Fruit fly (Drosophila melanogaster) whole organism, embryonic: ENCODE measurements around the gene CG18281.

Source experiments
- BEAF-32 ChIP-seq: fragments of 200-800 bp; sonication (Bioruptor generic); optimal IDR thresholded peaks from 3 replicates; lab custom pipeline; 2017; ENCODE audit warnings: missing biosample characterization, missing genetic modification characterization, mild to moderate bottlenecking, moderate library complexity, missing genetic modification reagents
- Bdp1 ChIP-seq: fragments of 200-800 bp; sonication (Bioruptor generic); optimal IDR thresholded peaks from 3 replicates; lab custom pipeline; 2016; ENCODE audit warnings: missing biosample characterization, missing genetic modification characterization
- BtbVII ChIP-seq: fragments of 200-800 bp; sonication (Bioruptor generic); optimal IDR thresholded peaks from 3 replicates; lab custom pipeline; 2017; ENCODE audit warnings: missing biosample characterization, mild to moderate bottlenecking, missing genetic modification characterization
- CG10543 ChIP-seq: fragments of 200-800 bp; sonication (Bioruptor generic); optimal IDR thresholded peaks from 3 replicates; lab custom pipeline; 2017; ENCODE audit warnings: missing biosample characterization, mild to moderate bottlenecking, missing genetic modification characterization, moderate library complexity
- CG10654 ChIP-seq: fragments of 200-800 bp; sonication (Bioruptor generic); optimal IDR thresholded peaks from 2 replicates; lab custom pipeline; 2016; ENCODE audit warnings: missing biosample characterization, missing genetic modification characterization
- CG10979 ChIP-seq: fragments of 200-800 bp; sonication (Bioruptor generic); optimal IDR thresholded peaks from 2 replicates; lab custom pipeline; 2018; ENCODE audit warnings: missing biosample characterization, mild to moderate bottlenecking, missing genetic modification characterization, moderate library complexity
- CG11696 ChIP-seq: fragments of 200-800 bp; sonication (Bioruptor generic); IDR thresholded peaks from 2 replicates; pipeline ENCODE4 v1.3.6; 2022; ENCODE audit warnings: missing biosample characterization, missing genetic modification characterization
- CG12219 ChIP-seq: fragments of 200-800 bp; sonication (Bioruptor generic); optimal IDR thresholded peaks from 3 replicates; lab custom pipeline; 2018; ENCODE audit warnings: missing biosample characterization, mild to moderate bottlenecking, missing genetic modification characterization
- CG13123 ChIP-seq: fragments of 200-800 bp; sonication (Bioruptor generic); optimal IDR thresholded peaks from 2 replicates; lab custom pipeline; 2016; ENCODE audit warnings: missing biosample characterization, missing genetic modification characterization
- CG15601 ChIP-seq: fragments of 200-800 bp; sonication (Bioruptor generic); optimal IDR thresholded peaks from 3 replicates; lab custom pipeline; 2019; ENCODE audit warnings: missing biosample characterization, mild to moderate bottlenecking, missing genetic modification characterization, moderate library complexity
- CG16779 ChIP-seq: fragments of 200-800 bp; sonication (Bioruptor generic); IDR thresholded peaks from 2 replicates; pipeline ENCODE4 v1.3.6; 2022; ENCODE audit warnings: missing biosample characterization, missing genetic modification characterization
- CG17829 ChIP-seq: fragments of 200-800 bp; optimal IDR thresholded peaks from 2 replicates; lab custom pipeline; 2019; ENCODE audit warnings: missing biosample characterization, mild to moderate bottlenecking, missing genetic modification characterization, moderate library complexity
- CG18764 ChIP-seq: fragments of 200-800 bp; sonication (Bioruptor generic); optimal IDR thresholded peaks from 3 replicates; lab custom pipeline; 2016; ENCODE audit warnings: missing biosample characterization, missing genetic modification characterization
- CG30020 ChIP-seq: fragments of 200-800 bp; optimal IDR thresholded peaks from 2 replicates; lab custom pipeline; 2019; ENCODE audit warnings: missing biosample characterization, mild to moderate bottlenecking, missing genetic modification characterization, moderate library complexity
- CG32767 ChIP-seq: fragments of 200-800 bp; sonication (Bioruptor generic); IDR thresholded peaks from 2 replicates; pipeline ENCODE4 v1.3.6; 2022; ENCODE audit warnings: missing biosample characterization, missing genetic modification characterization
- CG3847 ChIP-seq: fragments of 200-800 bp; sonication (Bioruptor generic); IDR thresholded peaks from 2 replicates; pipeline ENCODE4 v1.3.6; 2022; ENCODE audit warnings: missing biosample characterization, missing genetic modification characterization
- CG6654 ChIP-seq: fragments of 200-800 bp; sonication (Bioruptor generic); optimal IDR thresholded peaks from 2 replicates; lab custom pipeline; 2017; ENCODE audit warnings: missing biosample characterization, mild to moderate bottlenecking, missing genetic modification characterization
- CG7745 ChIP-seq: fragments of 200-800 bp; sonication (Bioruptor generic); optimal IDR thresholded peaks from 2 replicates; lab custom pipeline; 2018; ENCODE audit warnings: missing biosample characterization, mild to moderate bottlenecking, missing genetic modification characterization, moderate library complexity
- CG7987 ChIP-seq: fragments of 200-800 bp; sonication (Bioruptor generic); optimal IDR thresholded peaks from 2 replicates; lab custom pipeline; 2018; ENCODE audit warnings: missing biosample characterization, mild to moderate bottlenecking, missing genetic modification characterization, moderate library complexity
- CG9932 ChIP-seq: fragments of 200-800 bp; sonication (Bioruptor generic); IDR thresholded peaks from 2 replicates; pipeline ENCODE4 v1.3.6; 2022; ENCODE audit warnings: missing biosample characterization, missing genetic modification characterization
- Hmx ChIP-seq: fragments of 200-800 bp; sonication (Bioruptor generic); optimal IDR thresholded peaks from 2 replicates; lab custom pipeline; 2016; ENCODE audit warnings: missing biosample characterization, missing genetic modification characterization
- Hr3 ChIP-seq: fragments of 200-800 bp; sonication (Bioruptor generic); optimal IDR thresholded peaks from 3 replicates; lab custom pipeline; 2016; ENCODE audit warnings: missing biosample characterization, missing genetic modification characterization
- Mes4 ChIP-seq: fragments of 200-800 bp; sonication (Bioruptor generic); optimal IDR thresholded peaks from 2 replicates; lab custom pipeline; 2016; ENCODE audit warnings: missing biosample characterization, missing genetic modification characterization
- NFAT ChIP-seq: fragments of 200-800 bp; sonication (Bioruptor generic); IDR thresholded peaks from 2 replicates; pipeline ENCODE4 v1.3.6; 2022; ENCODE audit warnings: missing biosample characterization, missing genetic modification characterization
- NfI ChIP-seq: fragments of 200-800 bp; sonication (Bioruptor generic); optimal IDR thresholded peaks from 3 replicates; lab custom pipeline; 2018; ENCODE audit warnings: missing biosample characterization, mild to moderate bottlenecking, missing genetic modification characterization, moderate library complexity
- Optix ChIP-seq: fragments of 200-800 bp; sonication (Bioruptor generic); IDR thresholded peaks from 3 replicates; pipeline ENCODE4 v1.3.6; 2022; ENCODE audit warnings: missing biosample characterization, missing genetic modification characterization
- Ptx1 ChIP-seq: fragments of 200-800 bp; sonication (Bioruptor generic); IDR thresholded peaks from 2 replicates; pipeline ENCODE4 v1.3.6; 2022; ENCODE audit warnings: missing biosample characterization, missing genetic modification characterization
- Sin3A ChIP-seq: fragments of >200 bp; optimal IDR thresholded peaks from 2 replicates; lab custom pipeline; 2018
- Sry-β ChIP-seq: fragments of 200-800 bp; sonication (Bioruptor generic); optimal IDR thresholded peaks from 2 replicates; lab custom pipeline; 2018; ENCODE audit warnings: missing biosample characterization, mild to moderate bottlenecking, missing genetic modification characterization, moderate library complexity
- Xbp1 ChIP-seq: fragments of 200-800 bp; sonication (Bioruptor generic); optimal IDR thresholded peaks from 3 replicates; lab custom pipeline; 2016; ENCODE audit warnings: missing biosample characterization, mild to moderate bottlenecking, missing genetic modification characterization
- YL-1 ChIP-seq: fragments of 200-800 bp; sonication (Bioruptor generic); optimal IDR thresholded peaks from 3 replicates; lab custom pipeline; 2017; ENCODE audit warnings: missing biosample characterization, mild to moderate bottlenecking, missing genetic modification characterization
- amos ChIP-seq: fragments of 200-800 bp; sonication (Bioruptor generic); IDR thresholded peaks from 2 replicates; pipeline ENCODE4 v1.3.6; 2022; ENCODE audit warnings: missing biosample characterization, missing genetic modification characterization; ENCODE audit not compliant: partially characterized antibody
- aop ChIP-seq: fragments of 200-800 bp; sonication (Bioruptor generic); IDR thresholded peaks from 2 replicates; pipeline ENCODE4 v1.3.6; 2022; ENCODE audit warnings: missing biosample characterization, missing genetic modification characterization
- danr ChIP-seq: fragments of 200-800 bp; sonication (Bioruptor generic); IDR thresholded peaks from 2 replicates; pipeline ENCODE4 v1.3.6; 2022; ENCODE audit warnings: missing biosample characterization, missing genetic modification characterization
- dati ChIP-seq: fragments of 200-800 bp; sonication (Bioruptor generic); IDR thresholded peaks from 2 replicates; pipeline ENCODE4 v1.3.6; 2022; ENCODE audit warnings: missing biosample characterization, missing genetic modification characterization
- gcm2 ChIP-seq: fragments of 200-800 bp; sonication (Bioruptor generic); optimal IDR thresholded peaks from 2 replicates; lab custom pipeline; 2016; ENCODE audit warnings: missing biosample characterization, missing genetic modification characterization
- hb ChIP-seq: fragments of 200-800 bp; sonication (Bioruptor generic); IDR thresholded peaks from 3 replicates; pipeline ENCODE4 v1.3.6; 2022; ENCODE audit warnings: missing biosample characterization, missing genetic modification characterization; ENCODE audit not compliant: partially characterized antibody
- jigr1 ChIP-seq: fragments of 200-800 bp; sonication (Bioruptor generic); IDR thresholded peaks from 3 replicates; pipeline ENCODE4 v1.3.6; 2022; ENCODE audit warnings: missing biosample characterization, missing genetic modification characterization
- mam ChIP-seq: fragments of 200-800 bp; sonication (Bioruptor generic); optimal IDR thresholded peaks from 3 replicates; lab custom pipeline; 2016; ENCODE audit warnings: missing biosample characterization, missing genetic modification characterization
- mirr ChIP-seq: fragments of 200-800 bp; sonication (Bioruptor generic); optimal IDR thresholded peaks from 3 replicates; lab custom pipeline; 2018; ENCODE audit warnings: missing biosample characterization, mild to moderate bottlenecking, missing genetic modification characterization
- mld ChIP-seq: fragments of 200-800 bp; sonication (Bioruptor generic); IDR thresholded peaks from 3 replicates; pipeline ENCODE4 v1.3.6; 2022; ENCODE audit warnings: missing biosample characterization, missing genetic modification characterization; ENCODE audit not compliant: partially characterized antibody
- prd ChIP-seq, 3 experiments: fragments of >200 bp in 2 of 3; fragments of 200-800 bp in 1 of 3; sonication (Bioruptor generic) in 1 of 3; optimal IDR thresholded peaks in 2 of 3; IDR thresholded peaks in 1 of 3; 2 replicates in 2 of 3; 3 replicates in 1 of 3; pipeline versions ENCODE4 v1.3.6 to Lab custom; 2017 to 2022; ENCODE audit warnings: missing biosample characterization in 1 of 3, missing genetic modification characterization in 1 of 3
- pzg ChIP-seq: fragments of 200-800 bp; sonication (Bioruptor generic); optimal IDR thresholded peaks from 3 replicates; lab custom pipeline; 2018; ENCODE audit warnings: missing biosample characterization, mild to moderate bottlenecking, missing genetic modification characterization, moderate library complexity
- salm ChIP-seq: fragments of 200-800 bp; sonication (Bioruptor generic); optimal IDR thresholded peaks from 2 replicates; lab custom pipeline; 2018; ENCODE audit warnings: missing biosample characterization, mild to moderate bottlenecking, missing genetic modification characterization
- sens ChIP-seq: fragments of 200-800 bp; sonication (Bioruptor generic); peaks from one replicate; lab custom pipeline; 2016; ENCODE audit warnings: missing biosample characterization, missing genetic modification characterization
- sqz ChIP-seq: fragments of 200-800 bp; sonication (Bioruptor generic); optimal IDR thresholded peaks from 3 replicates; lab custom pipeline; 2018; ENCODE audit warnings: missing biosample characterization, mild to moderate bottlenecking, missing genetic modification characterization
- tgo ChIP-seq: fragments of 200-800 bp; sonication (Bioruptor generic); IDR thresholded peaks from 3 replicates; pipeline ENCODE4 v1.3.6; 2022; ENCODE audit warnings: missing biosample characterization, missing genetic modification characterization
- tx ChIP-seq: fragments of 200-800 bp; sonication (Bioruptor generic); optimal IDR thresholded peaks from 2 replicates; lab custom pipeline; 2016; ENCODE audit warnings: missing biosample characterization, missing genetic modification characterization
- vvl ChIP-seq: fragments of 200-800 bp; sonication (Bioruptor generic); IDR thresholded peaks from 2 replicates; pipeline ENCODE4 v1.3.6; 2022; ENCODE audit warnings: missing biosample characterization, missing genetic modification characterization
- wdn ChIP-seq: fragments of 200-800 bp; sonication (Bioruptor generic); IDR thresholded peaks from 2 replicates; pipeline ENCODE4 v1.3.6; 2022; ENCODE audit warnings: missing biosample characterization, missing genetic modification characterization
- zfh1 ChIP-seq: fragments of 200-800 bp; sonication (Bioruptor generic); IDR thresholded peaks from 3 replicates; pipeline ENCODE4 v1.3.6; 2022; ENCODE audit warnings: missing biosample characterization, missing genetic modification characterization

The CG18281 gene

DNA sequence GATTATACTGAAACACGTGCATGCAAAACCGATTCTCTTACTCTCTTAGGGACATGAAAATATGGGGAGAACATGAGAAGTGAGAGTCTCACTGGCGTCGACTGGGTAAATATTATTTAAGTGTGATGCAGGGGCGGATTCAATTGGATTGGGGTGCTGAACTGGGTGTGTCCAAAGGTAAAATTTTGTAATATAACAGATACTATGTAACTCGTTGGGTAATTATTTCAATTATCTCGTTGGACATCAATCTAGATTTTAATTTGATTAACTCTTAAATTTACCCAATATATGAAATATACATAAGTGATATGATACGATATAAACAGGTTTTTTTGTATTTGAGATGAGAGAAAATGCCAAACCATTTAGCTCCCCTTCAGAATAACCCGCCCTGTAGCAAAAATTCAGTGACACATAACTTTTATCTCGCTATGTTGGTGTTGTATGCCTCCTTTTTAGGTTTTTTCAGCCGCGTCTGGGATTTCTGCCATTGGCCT, 8.6 kb downstream of the CG18281 start (continued):
- TF ChIP-seq Optix (GFP tag; lab: Robert Waterston, UW) (peak; percentile 54; the same call in 1 of the 3 replicates), dati (GFP tag; lab: Robert Waterston, UW) (peak; percentile 34; the same call in 1 of the 2 replicates), tgo (GFP tag; lab: Robert Waterston, UW) (peak; percentile 95), Sin3A (lab: Kevin White, UChicago) (no peak), salm (tag; lab: Kevin White, UChicago) (peak; percentile 76), Bdp1 (GFP tag; lab: Kevin White, UChicago) (peak; percentile 78), pzg (GFP tag; lab: Kevin White, UChicago) (peak; percentile 25), CG7745 (tag; lab: Kevin White, UChicago) (no peak), CG11696 (GFP tag; lab: Robert Waterston, UW) (peak; percentile 74), amos (GFP tag; lab: Robert Waterston, UW) (peak; percentile 59; the same call in 1 of the 2 replicates), CG16779 (GFP tag; lab: Robert Waterston, UW) (peak; percentile 96), YL-1 (GFP tag; lab: Kevin White, UChicago) (peak; percentile 63), prd (optimal IDR thresholded peaks at IDR 0.05; lab: Kevin White, UChicago) (no peak), prd (GFP tag; IDR thresholded peaks at IDR 0.05; lab: Robert Waterston, UW) (peak; percentile 96), zfh1 (GFP tag; lab: Robert Waterston, UW) (peak; percentile 92), CG10979 (tag; lab: Kevin White, UChicago) (peak; percentile 88), mirr (peak; percentile 89), NFAT (GFP tag; lab: Robert Waterston, UW) (peak; percentile 98), CG9932 (GFP tag; lab: Robert Waterston, UW) (peak; percentile 98), CG18764 (peak; percentile 74), mld (GFP tag; lab: Robert Waterston, UW) (no peak), tx (GFP tag; lab: Kevin White, UChicago) (peak; percentile 88), sens (GFP tag; lab: Kevin White, UChicago) (peak; percentile 99), BtbVII (GFP tag; lab: Kevin White, UChicago) (peak; percentile 94), Hr3 (GFP tag; lab: Kevin White, UChicago) (peak; percentile 87), wdn (GFP tag; lab: Robert Waterston, UW) (peak; percentile 88), CG32767 (GFP tag; lab: Robert Waterston, UW) (peak; percentile 82), danr (peak; percentile 85), CG6654 (peak; percentile 75), CG15601 (tag; lab: Kevin White, UChicago) (peak; percentile 75), Xbp1 (GFP tag; lab: Kevin White, UChicago) (peak; percentile 93), NfI (GFP tag; lab: Kevin White, UChicago) (peak; percentile 92), Ptx1 (GFP tag; lab: Robert Waterston, UW) (peak; percentile 95), Mes4 (peak; percentile 77), CG12219 (peak; percentile 83), Hmx (GFP tag; lab: Kevin White, UChicago) (peak; percentile 87), jigr1 (peak; percentile 85; the same call in 2 of the 3 replicates), CG13123 (peak; percentile 77), aop (GFP tag; lab: Robert Waterston, UW) (no peak), sqz (GFP tag; lab: Kevin White, UChicago) (peak; percentile 65), CG10654 (GFP tag; lab: Kevin White, UChicago) (peak; percentile 90), CG7987 (peak; percentile 78), CG10543 (GFP tag; lab: Kevin White, UChicago) (peak; percentile 95), CG3847 (GFP tag; lab: Robert Waterston, UW) (peak; percentile 97), gcm2 (GFP tag; lab: Kevin White, UChicago) (peak; percentile 76), hb (GFP tag; lab: Robert Waterston, UW) (no peak), CG17829 (tag; lab: Kevin White, UChicago) (peak; percentile 90), Sry-β (GFP tag; lab: Kevin White, UChicago) (peak; percentile 15), vvl (GFP tag; lab: Robert Waterston, UW) (peak; percentile 96), BEAF-32 (GFP tag; lab: Kevin White, UChicago) (peak; percentile 31), mam (GFP tag; lab: Kevin White, UChicago) (peak; percentile 97), CG30020 (tag; lab: Kevin White, UChicago) (peak; percentile 49)
